Fruit fly (Drosophila melanogaster): Measurements from ENCODE around the gene CG33673.
A peak's percentile ranks its signal among the peaks of the same experiment; 100 is the strongest.

CG33673 gene

DNA sequence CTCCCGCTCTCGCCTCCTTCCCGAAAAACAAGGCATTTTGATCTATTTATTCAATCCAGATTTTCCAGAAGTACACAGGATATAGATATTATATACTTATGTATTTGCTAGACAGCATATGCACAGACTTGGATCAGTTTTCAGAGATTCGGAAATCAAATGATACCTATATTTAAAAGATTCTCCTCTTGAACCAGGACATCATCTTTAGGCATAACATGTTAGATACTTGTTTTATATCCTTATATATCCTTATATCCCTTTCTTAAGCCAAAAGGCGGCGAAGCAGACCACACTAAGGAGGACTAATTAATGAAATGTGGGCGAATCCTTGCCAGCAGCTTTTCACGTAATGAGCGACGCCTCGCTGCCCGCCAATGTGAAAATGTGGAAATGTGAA is at the start of gene CG33673:
TSS of gene CG33673 (minus strand) at position 101 of the 400 bp plus-strand sequence.
- no peak for TF ChIP-seq foxo (GFP tag; optimal IDR thresholded peaks at IDR 0.05)
- no peak for TF ChIP-seq tai (GFP tag; optimal IDR thresholded peaks at IDR 0.05)
- no peak for TF ChIP-seq Dif (GFP tag; optimal IDR thresholded peaks at IDR 0.05; ENCODE audit: partially characterized antibody)
- no peak for TF ChIP-seq brk (GFP tag; optimal IDR thresholded peaks at IDR 0.05)
- TF ChIP-seq Sp1 (GFP tag; optimal IDR thresholded peaks at IDR 0.05) = no peak
- no peak for TF ChIP-seq br (GFP tag; optimal IDR thresholded peaks at IDR 0.05)
- no peak for TF ChIP-seq CG9705 (GFP tag; optimal IDR thresholded peaks at IDR 0.05)
- no peak for TF ChIP-seq Jra (GFP tag; optimal IDR thresholded peaks at IDR 0.05)
- no peak for TF ChIP-seq lola (GFP tag; optimal IDR thresholded peaks at IDR 0.05)
- no peak for TF ChIP-seq Rel (GFP tag; optimal IDR thresholded peaks at IDR 0.05)
- TF ChIP-seq Rel (tag; optimal IDR thresholded peaks at IDR 0.05) = no peak

DNA sequence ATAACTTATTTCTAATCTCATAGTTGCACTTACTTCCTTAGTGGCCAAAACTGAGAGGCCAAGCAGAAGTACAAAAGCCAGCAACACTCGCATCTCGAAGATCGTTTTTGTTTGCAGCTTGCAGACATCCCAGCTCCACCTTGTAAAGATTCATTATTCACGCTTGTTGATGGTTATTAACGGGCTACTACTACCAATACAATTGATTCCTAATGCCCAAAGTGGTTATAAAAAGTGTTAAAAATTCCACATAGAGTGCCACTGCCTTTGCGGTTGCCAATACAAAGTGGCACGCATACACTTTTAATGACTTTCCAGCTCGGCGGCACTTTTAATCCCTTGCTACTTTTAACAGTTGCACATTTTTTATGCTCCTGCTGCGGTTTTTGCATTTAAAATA is 45.5 kb upstream of the CG33673 start, which contains the start of gene Obp22a:
TSS of gene Obp22a (minus strand) at position 101 of the 400 bp plus-strand sequence.
- no peak for TF ChIP-seq pan (optimal IDR thresholded peaks at IDR 0.05)
- TF ChIP-seq Rel (GFP tag; optimal IDR thresholded peaks at IDR 0.05) = no peak
- no peak for TF ChIP-seq Rel (tag; optimal IDR thresholded peaks at IDR 0.05)
- no peak for TF ChIP-seq br (GFP tag; optimal IDR thresholded peaks at IDR 0.05)
- TF ChIP-seq lola (GFP tag; optimal IDR thresholded peaks at IDR 0.05) = no peak
- no peak for TF ChIP-seq N (GFP tag; optimal IDR thresholded peaks at IDR 0.05)
- no peak for TF ChIP-seq Abd-B (GFP tag; optimal IDR thresholded peaks at IDR 0.05)
- no peak for TF ChIP-seq Hr83 (GFP tag; optimal IDR thresholded peaks at IDR 0.05; ENCODE audit: poor library complexity, severe bottlenecking)
- no peak for TF ChIP-seq CrebA (GFP tag; optimal IDR thresholded peaks at IDR 0.05; ENCODE audit: borderline replicate concordance)
- no peak for TF ChIP-seq brk (GFP tag; optimal IDR thresholded peaks at IDR 0.05)
- no peak for TF ChIP-seq ey (GFP tag; optimal IDR thresholded peaks at IDR 0.05)
- TF ChIP-seq usp (GFP tag; optimal IDR thresholded peaks at IDR 0.05) = no peak
- TF ChIP-seq Jra (GFP tag; optimal IDR thresholded peaks at IDR 0.05) = no peak

DNA sequence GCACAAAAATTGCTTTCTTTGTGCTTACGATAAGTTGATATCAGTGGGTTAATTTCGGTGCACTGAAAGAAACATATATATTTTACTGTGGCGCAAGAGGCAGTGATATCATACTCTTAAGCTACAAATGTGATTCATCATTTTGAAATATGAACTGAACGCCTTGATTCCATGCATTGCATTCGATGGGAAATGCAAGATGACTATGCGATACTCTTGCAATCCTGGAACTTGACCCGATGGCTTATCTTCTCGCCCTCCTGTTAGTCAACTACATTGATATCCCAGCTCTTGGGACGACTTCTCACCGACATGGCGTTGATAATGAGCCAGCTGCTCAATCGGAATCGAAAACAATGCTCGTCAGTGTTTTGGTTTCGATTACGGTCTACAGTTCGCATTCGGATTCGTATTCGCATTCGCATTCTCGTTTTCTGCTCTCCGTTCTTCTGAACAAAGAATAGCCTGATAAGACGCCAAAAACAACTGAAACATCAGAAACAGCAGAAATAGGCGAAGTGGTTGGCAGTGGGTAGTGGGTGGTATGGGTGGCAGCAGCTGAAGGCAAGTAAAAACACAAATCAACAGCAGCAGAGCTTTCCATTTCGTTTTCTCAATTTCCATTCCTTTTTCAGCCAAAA is 42.9 kb upstream of the CG33673 start:
- TF ChIP-seq HLH106 (tag; optimal IDR thresholded peaks at IDR 0.05) = peak; percentile 1
- TF ChIP-seq dl (GFP tag; optimal IDR thresholded peaks at IDR 0.05; ENCODE audit: insufficient read depth in 1 of 2, partially characterized antibody in 2 of 2) = peak in 1 of 2 experiments; percentile 22
- TF ChIP-seq sage (GFP tag; optimal IDR thresholded peaks at IDR 0.05) = no peak
- peak; percentile 20 for TF ChIP-seq Sp1 (GFP tag; optimal IDR thresholded peaks at IDR 0.05)
- peak; percentile 45 for TF ChIP-seq ey (GFP tag; optimal IDR thresholded peaks at IDR 0.05)
- peak; percentile 1 for TF ChIP-seq Dif (GFP tag; optimal IDR thresholded peaks at IDR 0.05; ENCODE audit: partially characterized antibody)
- TF ChIP-seq OdsH (GFP tag; optimal IDR thresholded peaks at IDR 0.05) = peak; percentile 21
- no peak for TF ChIP-seq tai (GFP tag; optimal IDR thresholded peaks at IDR 0.05)
- TF ChIP-seq Abd-B (GFP tag; optimal IDR thresholded peaks at IDR 0.05) = no peak
- TF ChIP-seq Hr83 (GFP tag; optimal IDR thresholded peaks at IDR 0.05; ENCODE audit: poor library complexity, severe bottlenecking) = peak; percentile 49
- TF ChIP-seq rgr (GFP tag; optimal IDR thresholded peaks at IDR 0.05) = peak; percentile 47
- TF ChIP-seq woc (GFP tag; optimal IDR thresholded peaks at IDR 0.05) = no peak
- peak; percentile 87 for TF ChIP-seq psq (GFP tag; optimal IDR thresholded peaks at IDR 0.05)
- peak; percentile 37 for TF ChIP-seq br (GFP tag; optimal IDR thresholded peaks at IDR 0.05)
- TF ChIP-seq Rel (GFP tag; optimal IDR thresholded peaks at IDR 0.05) = peak; percentile 3
- peak; percentile 43 for TF ChIP-seq Rel (tag; optimal IDR thresholded peaks at IDR 0.05)
- peak in 1 of 2 experiments; percentile 27 for TF ChIP-seq foxo (GFP tag; optimal IDR thresholded peaks at IDR 0.05)
- TF ChIP-seq Jra (GFP tag; optimal IDR thresholded peaks at IDR 0.05) = peak; percentile 70
- peak; percentile 16 for TF ChIP-seq fru (GFP tag; optimal IDR thresholded peaks at IDR 0.05)
- peak; percentile 65 for TF ChIP-seq h (GFP tag; optimal IDR thresholded peaks at IDR 0.05)
- TF ChIP-seq brk (GFP tag; optimal IDR thresholded peaks at IDR 0.05) = no peak
- peak; percentile 33 for TF ChIP-seq Hnf4 (GFP tag; optimal IDR thresholded peaks at IDR 0.05)
- no peak for TF ChIP-seq Mio (GFP tag; optimal IDR thresholded peaks at IDR 0.05)

DNA sequence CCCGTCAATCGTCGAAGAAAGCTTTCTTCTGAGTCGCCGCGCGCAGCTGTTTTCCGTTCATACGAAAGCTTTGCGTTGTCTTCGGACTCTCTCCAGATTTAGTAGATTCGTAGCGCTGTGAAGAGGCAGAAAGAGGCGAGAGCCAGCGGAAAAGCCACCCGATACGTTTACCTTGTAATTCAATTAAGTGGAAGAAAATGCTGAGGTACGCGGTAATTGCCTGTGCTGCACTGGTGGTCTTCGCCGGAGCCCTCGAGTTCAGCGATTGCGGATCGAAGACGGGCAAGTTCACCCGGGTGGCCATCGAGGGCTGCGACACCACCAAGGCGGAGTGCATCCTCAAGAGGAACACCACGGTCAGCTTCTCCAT is 41.6 kb upstream of the CG33673 start, which contains the start of gene Npc2a:
TSS of gene Npc2a (plus strand) at position 99 of the 370 bp plus-strand sequence.
- TF ChIP-seq dl (GFP tag; optimal IDR thresholded peaks at IDR 0.05; ENCODE audit: insufficient read depth in 1 of 2, partially characterized antibody in 2 of 2) (peak; percentile 11 to 29), Hnf4 (GFP tag; optimal IDR thresholded peaks at IDR 0.05) (no peak), Dif (GFP tag; optimal IDR thresholded peaks at IDR 0.05; ENCODE audit: partially characterized antibody) (peak; percentile 4)
